Worm (Caenorhabditis elegans): ENCODE data around the gene lev-8.

DNA sequence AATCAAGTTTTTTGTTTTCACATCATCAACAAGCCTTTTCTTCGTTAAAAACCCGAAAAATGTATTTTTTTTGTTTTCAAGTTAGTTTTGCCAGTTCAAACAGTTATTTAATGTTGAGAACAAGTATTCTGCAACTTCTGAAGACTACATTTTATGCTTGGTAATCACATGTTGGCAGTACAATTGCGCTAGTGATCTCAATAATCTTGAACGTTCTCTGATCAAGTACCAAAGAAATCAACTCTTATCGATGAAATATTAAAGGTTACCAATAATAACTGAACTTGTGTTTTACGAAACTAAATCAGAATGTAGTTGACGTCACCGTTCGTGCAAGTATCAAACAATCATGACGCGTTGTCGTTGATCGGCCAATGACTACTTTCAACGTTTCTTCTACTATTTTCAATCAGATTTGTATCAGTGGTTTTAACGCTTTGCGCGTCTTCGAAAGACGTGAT is 27.1 kb upstream of the lev-8 start, which contains the start of gene C35C5.8:
- TF ChIP-seq med-1 (GFP tag; optimal IDR thresholded peaks at IDR 0.05; ENCODE audit: insufficient read depth), result no peak
- TF ChIP-seq cog-1 (tag; optimal IDR thresholded peaks at IDR 0.05), result no peak
- TF ChIP-seq klf-2 (GFP tag; conservative IDR thresholded peaks at IDR 0.05), result no peak
- no peak for TF ChIP-seq ref-1 (GFP tag; conservative IDR thresholded peaks at IDR 0.05)
- no peak for TF ChIP-seq ztf-23 (GFP tag; IDR thresholded peaks at IDR 0.05)
